Worm (Caenorhabditis elegans): ENCODE data around the gene Y37H2A.1.
"Not testable (repeated sequence)": the region's sequence is repeated elsewhere in the genome, so short reads cannot be mapped to it uniquely, and the experiment has no call there.

- TF ChIP-seq ceh-62 (tag; optimal IDR thresholded peaks at IDR 0.05); daf-19 (GFP tag; conservative IDR thresholded peaks at IDR 0.05); snpc-4 (tag; optimal IDR thresholded peaks at IDR 0.05): not testable (repeated sequence)
Measured at ce11 chrV:18129663-18130272, 21.7 kb downstream of the Y37H2A.1 start.
